Fruit fly (Drosophila melanogaster): ENCODE results near the gene fusl.

- TF ChIP-seq CG8301 (tag; optimal IDR thresholded peaks at IDR 0.05), result no peak
- TF ChIP-seq CG15710 (tag; optimal IDR thresholded peaks at IDR 0.05), result peak; percentile 37
Measured at dm6 chr2L:5302284-5302683, 35.6 kb downstream of the fusl start.
